Worm (Caenorhabditis elegans) whole organism, L2 larva: ENCODE results near the gene C24H12.4.

Source experiments
- C34F6.9 ChIP-seq: fragments of 150-350 bp; optimal IDR thresholded peaks from 2 replicates; lab custom pipeline; 2014; ENCODE audit warnings: missing biosample characterization, missing genetic modification characterization
- F13H6.1 ChIP-seq: sonication (generic microtip); optimal IDR thresholded peaks from 2 replicates; lab custom pipeline; 2016; ENCODE audit warnings: missing genetic modification characterization, missing compliant biosample characterization
- R02D3.7 ChIP-seq: fragments of 150-350 bp; optimal IDR thresholded peaks from 2 replicates; lab custom pipeline; 2014; ENCODE audit warnings: missing biosample characterization, missing genetic modification characterization
- aly-2 ChIP-seq: fragments of 150-350 bp; optimal IDR thresholded peaks from 2 replicates; lab custom pipeline; 2014; ENCODE audit warnings: missing biosample characterization, missing genetic modification characterization
- blmp-1 ChIP-seq: sonication (generic microtip); optimal IDR thresholded peaks from 2 replicates; lab custom pipeline; 2017; ENCODE audit warnings: missing genetic modification characterization, mild to moderate bottlenecking, missing compliant biosample characterization, antibody characterized with exemption, moderate library complexity; ENCODE audit not compliant: insufficient read depth
- gmeb-1 ChIP-seq: fragments of 150-350 bp; optimal IDR thresholded peaks from 2 replicates; lab custom pipeline; 2014; ENCODE audit warnings: missing biosample characterization, missing genetic modification characterization
- lin-39 ChIP-seq: fragments of 150-350 bp; optimal IDR thresholded peaks from 2 replicates; lab custom pipeline; 2014; ENCODE audit warnings: missing biosample characterization, missing genetic modification reagents, missing genetic modification characterization
- lsy-2 ChIP-seq, 2 experiments: fragments of 150-350 bp in 1 of 2; sonication (generic microtip) in 1 of 2; optimal IDR thresholded peaks; 2 replicates each; lab custom pipeline; 2014 to 2017; ENCODE audit warnings: missing biosample characterization in 2 of 2, missing genetic modification characterization in 2 of 2
- mdl-1 ChIP-seq, 2 experiments: fragments of 150-350 bp in 1 of 2; sonication (generic microtip) in 1 of 2; optimal IDR thresholded peaks; 2 replicates each; lab custom pipeline; 2017; ENCODE audit warnings: missing biosample characterization in 2 of 2, missing genetic modification characterization in 2 of 2
- nhr-11 ChIP-seq: fragments of 150-350 bp; optimal IDR thresholded peaks from 2 replicates; lab custom pipeline; 2014; ENCODE audit warnings: missing biosample characterization, missing genetic modification characterization
- skn-1 ChIP-seq: sonication (generic microtip); optimal IDR thresholded peaks from 2 replicates; lab custom pipeline; 2017; ENCODE audit warnings: missing biosample characterization, missing genetic modification characterization

ce11 chrII:418782-419181 lies 7.8 kb downstream of the C24H12.4 start, which contains the start of gene C24H12.6:
- no peak for TF ChIP-seq aly-2 (tag; lab: Kevin White, UChicago)
- TF ChIP-seq C34F6.9 (tag; lab: Kevin White, UChicago): no peak
- no peak for TF ChIP-seq gmeb-1 (tag; lab: Kevin White, UChicago)
- no peak for TF ChIP-seq lsy-2 (tag; optimal IDR thresholded peaks at IDR 0.05; lab: Kevin White, UChicago)
- TF ChIP-seq mdl-1 (tag; optimal IDR thresholded peaks at IDR 0.05; lab: Kevin White, UChicago): no peak
- TF ChIP-seq R02D3.7: no peak
- TF ChIP-seq F13H6.1: no peak
- no peak for TF ChIP-seq skn-1
- no peak for TF ChIP-seq blmp-1 (tag; lab: Kevin White, UChicago)
- TF ChIP-seq nhr-11 (tag; lab: Kevin White, UChicago): no peak
- TF ChIP-seq lin-39: no peak
